Fruit fly (Drosophila melanogaster): Measurements from ENCODE around the gene CG33647.

dm6 chr3L:19236554-19236953 is 394 bp downstream of the CG33647 start:
- TF ChIP-seq CG14711 (tag; optimal IDR thresholded peaks at IDR 0.05) (no peak), kay (GFP tag; ENCODE audit: borderline replicate concordance) (no peak), Crg-1 (GFP tag; optimal IDR thresholded peaks at IDR 0.05) (no peak), CG1620 (GFP tag; optimal IDR thresholded peaks at IDR 0.05) (no peak), ovo (GFP tag; optimal IDR thresholded peaks at IDR 0.05) (no peak), CG5204 (GFP tag; optimal IDR thresholded peaks at IDR 0.05) (no peak), Clk (GFP tag; optimal IDR thresholded peaks at IDR 0.05) (no peak), bab1 (GFP tag; optimal IDR thresholded peaks at IDR 0.05) (no peak), CG11617 (GFP tag; optimal IDR thresholded peaks at IDR 0.05) (no peak), CG33017 (tag; optimal IDR thresholded peaks at IDR 0.05) (no peak)

Data from whole organism, adult.